Worm (Caenorhabditis elegans): Measurements from ENCODE around the gene srbc-83.

ce11 chrV:16317244-16317643 is 20.1 kb downstream of the srbc-83 start, which contains the start of gene srh-180:
- TF ChIP-seq him-1 (tag; optimal IDR thresholded peaks at IDR 0.05) (no peak), W03F9.2 (tag; optimal IDR thresholded peaks at IDR 0.05) (no peak), dao-5 (tag; optimal IDR thresholded peaks at IDR 0.05) (no peak)

All from whole organism, L4/young adult.